Worm (Caenorhabditis elegans): ENCODE measurements around the gene cpg-8.

cpg-8 gene

DNA sequence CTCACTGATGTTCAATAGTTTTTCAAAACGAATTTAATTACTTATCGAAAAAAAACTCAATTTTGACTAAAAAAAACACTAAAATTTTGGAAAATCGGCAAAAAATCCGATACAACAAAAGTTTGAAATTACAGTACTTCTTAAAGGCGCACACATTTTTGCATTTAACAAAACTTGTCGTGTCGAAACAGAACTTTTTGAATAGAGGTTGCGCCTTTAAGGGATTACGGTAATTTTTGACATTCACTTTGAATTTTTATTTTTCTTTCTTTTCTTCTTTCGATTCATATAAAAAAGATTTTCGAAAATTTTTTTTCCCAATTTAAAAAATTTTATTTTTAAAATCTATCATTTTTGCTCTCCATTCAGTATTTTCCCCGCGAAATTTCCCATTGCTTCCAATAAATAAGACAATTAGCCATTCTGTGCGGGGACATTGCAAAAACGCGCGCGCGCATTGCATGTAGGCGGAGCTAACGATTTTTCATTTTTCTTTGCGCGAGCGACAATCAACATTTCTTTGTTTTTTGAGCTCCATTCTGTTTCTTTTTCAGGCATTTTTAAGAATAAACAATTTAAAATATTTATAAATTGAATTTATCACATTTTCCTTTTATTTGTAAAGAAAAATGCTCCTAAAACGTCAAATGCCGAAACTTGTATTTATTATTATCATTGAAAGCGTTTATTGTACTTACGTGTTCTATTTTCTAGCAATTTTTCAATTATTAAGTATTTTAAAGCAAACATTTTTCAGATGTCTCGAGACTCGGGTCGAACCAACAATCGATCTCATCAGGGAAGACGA lies 39.1 kb upstream of the cpg-8 start, which contains the start of gene F39G3.3 (continued):
- peak; percentile 58 for TF ChIP-seq lin-32 (GFP tag; optimal IDR thresholded peaks at IDR 0.05)
- TF ChIP-seq tbx-8 (GFP tag; optimal IDR thresholded peaks at IDR 0.05) = peak; percentile 65
- no peak for TF ChIP-seq snpc-4 (tag; optimal IDR thresholded peaks at IDR 0.05)
- TF ChIP-seq unc-39 (tag; optimal IDR thresholded peaks at IDR 0.05) = peak; percentile 31
- peak; percentile 81 for TF ChIP-seq drap-1 (GFP tag; optimal IDR thresholded peaks at IDR 0.05)

ce11 chrV:4730075-4730474 lies 37.8 kb upstream of the cpg-8 start, which contains the start of gene tig-2:
TSS of gene tig-2 (minus strand) at chrV:4730161.
- TF ChIP-seq M03D4.4 (tag; optimal IDR thresholded peaks at IDR 0.05) (peak; percentile 40), mls-2 (tag; optimal IDR thresholded peaks at IDR 0.05) (no peak), bed-3 (GFP tag; optimal IDR thresholded peaks at IDR 0.05) (no peak), lsy-2 (tag; optimal IDR thresholded peaks at IDR 0.05) (no peak), flh-1 (GFP tag; optimal IDR thresholded peaks at IDR 0.05) (no peak), unc-120 (tag; optimal IDR thresholded peaks at IDR 0.05; ENCODE audit: poor library complexity, severe bottlenecking) (peak; percentile 18), snpc-4 (tag; optimal IDR thresholded peaks at IDR 0.05) (no peak)

DNA sequence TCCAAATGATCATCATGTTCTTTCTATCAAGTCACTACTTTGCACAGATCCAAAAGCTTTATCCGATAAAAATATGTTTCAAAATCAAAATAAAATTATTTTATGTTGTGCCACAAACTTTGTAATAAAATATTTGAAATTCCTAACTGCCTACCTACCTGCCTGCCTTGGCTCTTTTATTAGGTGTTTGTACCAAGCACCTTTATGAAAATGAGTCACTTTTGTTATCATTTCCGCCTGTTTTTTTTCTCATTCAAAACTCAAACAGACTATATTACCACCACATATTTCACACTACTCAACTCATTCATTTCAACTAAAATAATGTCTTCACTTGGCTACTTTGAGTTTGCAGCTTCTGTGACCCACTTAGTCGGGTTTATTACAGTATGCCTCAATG lies 32.2 kb upstream of the cpg-8 start, which contains the start of gene F39G3.4:
TSS of gene F39G3.4 (plus strand) at position 301 of the 400 bp plus-strand sequence.
- TF ChIP-seq mab-5 (tag; optimal IDR thresholded peaks at IDR 0.05) = no peak
- TF ChIP-seq flh-1 (GFP tag; optimal IDR thresholded peaks at IDR 0.05) = no peak
- TF ChIP-seq mep-1 (tag; optimal IDR thresholded peaks at IDR 0.05) = no peak
- no peak for TF ChIP-seq mls-2 (tag; optimal IDR thresholded peaks at IDR 0.05)
- no peak for TF ChIP-seq elt-1 (tag; optimal IDR thresholded peaks at IDR 0.05; ENCODE audit: borderline replicate concordance, insufficient read depth)
- TF ChIP-seq hlh-1 (tag; optimal IDR thresholded peaks at IDR 0.05) = no peak
- no peak for TF ChIP-seq lin-32 (GFP tag; optimal IDR thresholded peaks at IDR 0.05)
- no peak for TF ChIP-seq M03D4.4 (tag; optimal IDR thresholded peaks at IDR 0.05)
- TF ChIP-seq tbx-8 (GFP tag; optimal IDR thresholded peaks at IDR 0.05) = no peak
- TF ChIP-seq zip-8 (tag; optimal IDR thresholded peaks at IDR 0.05) = no peak

DNA sequence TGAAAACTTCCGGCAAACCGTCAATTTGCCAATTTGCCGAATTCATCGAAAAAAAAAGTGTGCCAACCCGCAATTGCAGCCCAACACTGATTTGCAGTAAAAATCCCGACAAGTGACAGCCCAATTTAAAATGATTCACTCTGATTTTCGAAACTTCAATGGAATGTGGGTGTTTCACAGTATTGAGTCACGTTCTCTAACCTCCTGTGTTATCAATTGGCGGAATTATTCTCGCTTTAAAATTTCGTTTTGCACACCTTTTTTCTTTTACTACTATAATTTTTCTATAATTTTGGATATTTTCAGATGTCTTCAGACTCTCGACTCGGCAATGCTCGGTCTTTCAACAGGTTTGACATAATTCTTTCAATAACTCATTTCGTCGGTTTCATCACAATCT lies 30.1 kb upstream of the cpg-8 start, which contains the start of gene F39G3.5:
TSS of gene F39G3.5 (plus strand) at position 301 of the 400 bp plus-strand sequence.
- TF ChIP-seq nhr-2 (tag; optimal IDR thresholded peaks at IDR 0.05) = no peak
- TF ChIP-seq M03D4.4 (tag; optimal IDR thresholded peaks at IDR 0.05) = no peak
- TF ChIP-seq ces-1 (GFP tag; optimal IDR thresholded peaks at IDR 0.05) = no peak
- no peak for TF ChIP-seq nhr-237 (tag; optimal IDR thresholded peaks at IDR 0.05)

- TF ChIP-seq nhr-2 (tag; optimal IDR thresholded peaks at IDR 0.05) (no peak), ceh-39 (tag; optimal IDR thresholded peaks at IDR 0.05) (no peak), blmp-1 (tag; optimal IDR thresholded peaks at IDR 0.05) (no peak), bed-3 (GFP tag; optimal IDR thresholded peaks at IDR 0.05) (no peak), mep-1 (tag; optimal IDR thresholded peaks at IDR 0.05) (no peak), cnd-1 (tag; optimal IDR thresholded peaks at IDR 0.05) (no peak), lin-13 (tag; optimal IDR thresholded peaks at IDR 0.05) (no peak), hlh-1 (tag; optimal IDR thresholded peaks at IDR 0.05) (no peak), M03D4.4 (tag; optimal IDR thresholded peaks at IDR 0.05) (no peak), unc-120 (tag; optimal IDR thresholded peaks at IDR 0.05; ENCODE audit: poor library complexity, severe bottlenecking) (no peak), snpc-4 (tag; optimal IDR thresholded peaks at IDR 0.05) (no peak), unc-39 (tag; optimal IDR thresholded peaks at IDR 0.05) (no peak), nhr-12 (tag; optimal IDR thresholded peaks at IDR 0.05) (no peak), pha-4 (tag; optimal IDR thresholded peaks at IDR 0.05) (no peak)
Measured at ce11 chrV:4720884-4721464, 28.7 kb upstream of the cpg-8 start.

- TF ChIP-seq tbx-8 (GFP tag; optimal IDR thresholded peaks at IDR 0.05) (no peak), pha-4 (tag; optimal IDR thresholded peaks at IDR 0.05) (no peak), unc-39 (tag; optimal IDR thresholded peaks at IDR 0.05) (no peak), blmp-1 (tag; optimal IDR thresholded peaks at IDR 0.05) (no peak), nhr-237 (tag; optimal IDR thresholded peaks at IDR 0.05) (no peak), ztf-11 (tag; optimal IDR thresholded peaks at IDR 0.05) (no peak)
Measured at ce11 chrV:4719965-4720364, 27.7 kb upstream of the cpg-8 start, which contains the start of gene prx-6. TSS of gene prx-6 (minus strand) at chrV:4720093.
